Worm (Caenorhabditis elegans): ENCODE results near the gene C55A6.3.

DNA sequence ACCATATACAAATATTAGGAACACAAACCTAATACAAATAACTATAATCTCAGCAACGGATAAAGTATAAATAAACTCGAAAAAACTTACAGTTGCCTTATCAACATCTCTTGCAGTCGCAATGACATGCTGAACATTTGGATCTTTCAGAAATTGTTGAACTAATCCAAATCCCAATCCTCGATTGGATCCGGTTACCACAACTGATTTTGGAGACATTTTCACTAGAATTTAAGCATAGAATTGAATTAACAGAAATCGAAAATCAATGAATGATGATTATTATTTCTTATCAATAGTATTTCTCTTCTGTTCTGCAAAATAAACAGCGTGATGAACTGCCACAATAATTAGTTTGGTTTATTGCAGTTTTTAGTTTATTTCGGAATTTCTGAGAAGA, 6.9 kb upstream of the C55A6.3 start, which contains the start of the genes C55A6.11 and C55A6.7:
- TF ChIP-seq mab-5 (tag; optimal IDR thresholded peaks at IDR 0.05) (no peak), ztf-11 (tag; optimal IDR thresholded peaks at IDR 0.05) (no peak), nhr-237 (tag; optimal IDR thresholded peaks at IDR 0.05) (no peak)

All from whole organism, mixed stage, embryonic.